Worm (Caenorhabditis elegans) whole organism, young adult: ENCODE measurements around the gene Y42H9AR.5.
A peak's percentile ranks its signal among the peaks of the same experiment; 100 is the strongest.

Experiments used
- C06A6.2 ChIP-seq: fragments of 200-800 bp; sonication (Bioruptor generic); conservative IDR thresholded peaks from 2 replicates; pipeline ENCODE4 v1.3.6; 2022; ENCODE audit warnings: missing genetic modification characterization, missing compliant biosample characterization
- F10E7.11 ChIP-seq: sonication (generic microtip); optimal IDR thresholded peaks from 2 replicates; lab custom pipeline; 2017; ENCODE audit warnings: mild to moderate bottlenecking, missing genetic modification characterization, moderate library complexity, missing compliant biosample characterization
- F33H1.4 ChIP-seq: fragments of 200-800 bp; sonication (Bioruptor generic); IDR thresholded peaks from 2 replicates; pipeline ENCODE4 v1.3.6; 2022; ENCODE audit warnings: missing genetic modification reagents, missing genetic modification characterization, missing compliant biosample characterization
- K12H6.12 ChIP-seq: fragments of 200-800 bp; sonication (Bioruptor generic); optimal IDR thresholded peaks from 2 replicates; lab custom pipeline; 2018; ENCODE audit warnings: mild to moderate bottlenecking, missing genetic modification characterization, missing compliant biosample characterization
- Y53F4B.3 ChIP-seq: fragments of 200-800 bp; sonication (Bioruptor generic); IDR thresholded peaks from 2 replicates; pipeline ENCODE4 v1.3.6; 2022; ENCODE audit warnings: missing genetic modification reagents, missing genetic modification characterization, missing compliant biosample characterization
- attf-6 ChIP-seq: fragments of 200-800 bp; sonication (Bioruptor generic); IDR thresholded peaks from 2 replicates; pipeline ENCODE4 v1.3.6; 2022; ENCODE audit warnings: missing genetic modification reagents, missing genetic modification characterization, missing compliant biosample characterization
- cebp-1 ChIP-seq, 2 experiments: fragments of 200-800 bp in 1 of 2; sonication (Bioruptor generic) in 1 of 2; sonication (generic microtip) in 1 of 2; IDR thresholded peaks in 1 of 2; optimal IDR thresholded peaks in 1 of 2; 2 replicates each; pipeline versions ENCODE4 v1.3.6 to Lab custom; 2017 to 2022; ENCODE audit warnings: missing compliant biosample characterization in 2 of 2, missing genetic modification characterization in 2 of 2, mild to moderate bottlenecking in 1 of 2, missing genetic modification reagents in 1 of 2, moderate library complexity in 1 of 2
- ceh-27 ChIP-seq: fragments of 200-800 bp; sonication (Bioruptor generic); optimal IDR thresholded peaks from 2 replicates; lab custom pipeline; 2018; ENCODE audit warnings: mild to moderate bottlenecking, missing genetic modification characterization, moderate library complexity, missing compliant biosample characterization
- ceh-79 ChIP-seq: sonication (generic microtip); optimal IDR thresholded peaks from 2 replicates; lab custom pipeline; 2017; ENCODE audit warnings: mild to moderate bottlenecking, missing genetic modification characterization, missing compliant biosample characterization
- dox-1 ChIP-seq: fragments of 200-800 bp; sonication (Bioruptor generic); IDR thresholded peaks from 2 replicates; pipeline ENCODE4 v1.3.6; 2022; ENCODE audit warnings: missing genetic modification reagents, missing genetic modification characterization, missing compliant biosample characterization
- efl-1 ChIP-seq: fragments of 150-350 bp; optimal IDR thresholded peaks from 2 replicates; lab custom pipeline; 2014; ENCODE audit warnings: missing biosample characterization, missing genetic modification reagents, missing genetic modification characterization
- egl-18 ChIP-seq: fragments of 200-800 bp; sonication (Bioruptor generic); IDR thresholded peaks from 2 replicates; pipeline ENCODE4 v1.3.6; 2022; ENCODE audit warnings: missing genetic modification reagents, missing genetic modification characterization, missing compliant biosample characterization
- egrh-3 ChIP-seq: fragments of 200-800 bp; sonication (Bioruptor generic); IDR thresholded peaks from 2 replicates; pipeline ENCODE4 v1.3.6; 2022; ENCODE audit warnings: missing genetic modification reagents, missing genetic modification characterization, missing compliant biosample characterization
- ekl-4 ChIP-seq: fragments of 200-800 bp; sonication (Bioruptor generic); IDR thresholded peaks from 2 replicates; pipeline ENCODE4 v1.3.6; 2022; ENCODE audit warnings: missing genetic modification reagents, missing genetic modification characterization, missing compliant biosample characterization
- him-1 ChIP-seq: sonication (generic microtip); optimal IDR thresholded peaks from 2 replicates; lab custom pipeline; 2016; ENCODE audit warnings: missing genotype, missing genetic modification reagents, missing genetic modification characterization, missing compliant biosample characterization
- hmg-1.2 ChIP-seq: fragments of 200-800 bp; sonication (Bioruptor generic); IDR thresholded peaks from 2 replicates; pipeline ENCODE4 v1.3.6; 2022; ENCODE audit warnings: missing genetic modification reagents, missing genetic modification characterization, missing compliant biosample characterization
- hmg-20 ChIP-seq: fragments of 200-800 bp; sonication (Bioruptor generic); IDR thresholded peaks from 2 replicates; pipeline ENCODE4 v1.3.6; 2022; ENCODE audit warnings: missing genetic modification reagents, missing genetic modification characterization, missing compliant biosample characterization
- hsf-1 ChIP-seq: fragments of 200-800 bp; sonication (Bioruptor generic); IDR thresholded peaks from 2 replicates; pipeline ENCODE4 v1.3.6; 2022; ENCODE audit warnings: missing genetic modification reagents, missing genetic modification characterization, missing compliant biosample characterization
- lag-1 ChIP-seq: fragments of 200-800 bp; sonication (Bioruptor generic); IDR thresholded peaks from 2 replicates; pipeline ENCODE4 v1.3.6; 2022; ENCODE audit warnings: missing genetic modification reagents, missing genetic modification characterization, missing compliant biosample characterization
- lin-54 ChIP-seq: fragments of 200-800 bp; sonication (Bioruptor generic); optimal IDR thresholded peaks from 2 replicates; lab custom pipeline; 2018; ENCODE audit warnings: mild to moderate bottlenecking, missing genetic modification characterization, missing compliant biosample characterization
- madf-10 ChIP-seq: sonication (generic microtip); optimal IDR thresholded peaks from 2 replicates; lab custom pipeline; 2016; ENCODE audit warnings: mild to moderate bottlenecking, missing genetic modification characterization, missing compliant biosample characterization
- mes-4 ChIP-seq: sonication (generic microtip); optimal IDR thresholded peaks from 2 replicates; lab custom pipeline; 2016; ENCODE audit warnings: missing genotype, missing genetic modification characterization, missing compliant biosample characterization
- nfyb-1 ChIP-seq: fragments of 200-800 bp; sonication (Bioruptor generic); IDR thresholded peaks from 2 replicates; pipeline ENCODE4 v1.3.6; 2022; ENCODE audit warnings: missing genetic modification reagents, missing genetic modification characterization, missing compliant biosample characterization
- nhr-80 ChIP-seq: sonication (generic microtip); optimal IDR thresholded peaks from 2 replicates; lab custom pipeline; 2016; ENCODE audit warnings: missing genetic modification characterization, missing compliant biosample characterization
- nhr-90 ChIP-seq: sonication (generic microtip); optimal IDR thresholded peaks from 2 replicates; lab custom pipeline; 2016; ENCODE audit warnings: missing genotype, mild to moderate bottlenecking, missing genetic modification characterization, missing compliant biosample characterization
- snpc-4 ChIP-seq, 5 experiments: fragments of 150-350 bp in 1 of 5; sonication (generic microtip) in 4 of 5; optimal IDR thresholded peaks; 2 replicates each; lab custom pipeline; 2014 to 2018; ENCODE audit warnings: missing genetic modification characterization in 5 of 5, missing biosample characterization in 3 of 5, antibody characterized with exemption in 2 of 5, mild to moderate bottlenecking in 2 of 5, missing compliant biosample characterization in 2 of 5, missing genotype in 2 of 5, moderate library complexity in 2 of 5, missing genetic modification reagents in 1 of 5
- zfh-2 ChIP-seq: fragments of 200-800 bp; sonication (Bioruptor generic); conservative IDR thresholded peaks from 2 replicates; pipeline ENCODE4 v1.3.6; 2022; ENCODE audit warnings: missing genetic modification reagents, missing genetic modification characterization, missing compliant biosample characterization
- ztf-18 ChIP-seq: sonication (generic microtip); optimal IDR thresholded peaks from 2 replicates; lab custom pipeline; 2016; ENCODE audit warnings: missing genotype, mild to moderate bottlenecking, missing genetic modification characterization, missing compliant biosample characterization
- ztf-26 ChIP-seq: sonication (generic microtip); optimal IDR thresholded peaks from 2 replicates; lab custom pipeline; 2017; ENCODE audit warnings: missing genetic modification characterization, missing compliant biosample characterization

Y42H9AR.5 gene

DNA sequence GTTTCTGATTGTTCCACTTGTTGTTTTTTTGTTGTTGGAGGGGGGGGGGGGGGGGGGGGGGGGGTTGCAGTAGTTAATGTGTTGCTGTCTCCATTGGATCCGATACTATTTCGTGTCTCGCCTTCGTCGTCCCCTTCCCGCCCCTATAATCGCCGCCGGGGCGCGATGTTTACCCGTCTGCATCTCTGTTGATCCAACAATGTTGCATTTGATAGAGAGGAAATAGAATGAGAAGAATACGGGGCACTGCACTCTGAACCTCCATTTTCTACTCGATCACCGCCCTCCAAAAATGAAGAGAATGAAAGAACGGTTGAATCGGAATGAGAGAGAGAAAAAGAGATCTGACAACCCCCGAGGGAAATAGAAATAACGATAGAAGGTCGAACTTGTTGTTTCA is 34.6 kb upstream of the Y42H9AR.5 start (continued):
- no peak for TF ChIP-seq lin-54
- no peak for TF ChIP-seq egl-18
- TF ChIP-seq lag-1, result no peak

DNA sequence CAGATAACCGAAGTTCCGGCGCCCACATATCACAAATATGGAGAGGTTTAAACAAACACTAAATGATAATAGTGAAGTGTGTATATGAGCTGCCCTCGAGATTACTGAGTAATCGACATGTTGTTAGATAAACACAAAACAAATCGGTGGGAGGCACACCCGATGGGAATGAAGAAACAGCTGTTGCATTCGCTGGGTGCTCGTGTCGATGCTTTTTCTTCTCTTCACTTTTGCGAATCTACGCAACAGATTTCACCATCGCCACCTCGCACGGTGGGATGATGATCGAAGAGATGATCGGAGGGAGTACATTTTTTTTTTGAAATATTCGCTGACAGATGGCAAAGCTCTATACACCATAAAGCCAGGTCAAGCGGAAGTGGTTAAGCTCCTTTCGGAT is 34.1 kb upstream of the Y42H9AR.5 start:
- TF ChIP-seq cebp-1 (GFP tag; IDR thresholded peaks at IDR 0.05; lab: Robert Waterston, UW) (no peak), cebp-1 (tag; optimal IDR thresholded peaks at IDR 0.05; lab: Kevin White, UChicago) (no peak), nhr-80 (tag; lab: Kevin White, UChicago) (no peak), K12H6.12 (no peak), ztf-26 (tag; lab: Kevin White, UChicago) (no peak), ceh-79 (tag; lab: Kevin White, UChicago) (no peak), hmg-1.2 (no peak), snpc-4 (GFP tag; optimal IDR thresholded peaks at IDR 0.05; lab: Kevin White, UChicago) (no peak), snpc-4 (tag; optimal IDR thresholded peaks at IDR 0.05; lab: Kevin White, UChicago) (no peak), efl-1 (GFP tag; lab: Kevin White, UChicago) (no peak), egrh-3 (GFP tag; lab: Robert Waterston, UW) (no peak), Y53F4B.3 (GFP tag; lab: Robert Waterston, UW) (no peak), nfyb-1 (GFP tag; lab: Robert Waterston, UW) (no peak), F10E7.11 (tag; lab: Kevin White, UChicago) (no peak), ztf-18 (tag; lab: Kevin White, UChicago) (no peak), nhr-90 (no peak), madf-10 (tag; lab: Kevin White, UChicago) (no peak)

DNA sequence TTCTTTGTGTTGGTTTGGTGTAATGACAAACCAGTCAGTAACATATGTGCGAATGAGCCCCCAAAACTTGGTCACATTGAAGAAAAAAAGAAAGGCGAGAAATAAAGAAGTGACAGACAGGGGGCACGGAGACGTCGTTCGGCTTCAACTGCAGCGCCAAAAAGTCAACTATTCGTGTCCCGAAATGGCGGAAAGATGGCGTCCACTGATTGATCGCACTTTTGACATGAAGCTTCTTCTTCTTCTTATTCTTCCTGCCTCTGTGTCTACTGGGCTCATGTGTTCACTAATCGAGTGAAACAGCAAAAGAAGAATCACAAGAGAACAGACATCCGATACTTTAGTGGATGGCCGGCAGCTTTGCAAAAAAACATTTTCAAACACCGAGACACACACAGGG is 33.2 kb upstream of the Y42H9AR.5 start:
- TF ChIP-seq attf-6 (no peak), hmg-20 (GFP tag; lab: Robert Waterston, UW) (no peak), zfh-2 (GFP tag; lab: Robert Waterston, UW) (peak; percentile 37; the same call in 1 of the 2 replicates)
- TF ChIP-seq, all 124 proteins: peak for 1

DNA sequence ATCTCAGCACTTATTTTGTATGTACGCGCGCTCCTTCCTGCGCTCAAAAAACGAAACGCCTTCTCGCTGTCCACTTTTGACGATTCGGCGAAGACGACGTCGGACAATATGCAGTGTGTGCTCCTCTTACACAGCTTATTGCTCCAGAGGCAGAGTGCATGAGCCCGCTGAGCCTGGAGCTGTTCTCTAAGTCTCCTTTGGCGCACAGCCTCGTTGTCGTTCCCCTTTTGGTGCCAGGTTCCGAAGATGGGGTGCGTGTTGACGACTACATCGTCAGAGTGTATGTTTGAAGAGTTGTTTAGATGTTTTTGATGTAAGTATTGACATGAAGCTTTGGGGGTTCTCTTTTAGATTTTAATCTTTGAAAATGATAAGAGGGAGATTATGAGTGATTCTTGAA is 32.0 kb upstream of the Y42H9AR.5 start:
- TF ChIP-seq C06A6.2 (GFP tag; lab: Robert Waterston, UW) (peak; percentile 22; the same call in 1 of the 2 replicates), ztf-18 (tag; lab: Kevin White, UChicago) (no peak), zfh-2 (GFP tag; lab: Robert Waterston, UW) (peak; percentile 63), mes-4 (tag; lab: Kevin White, UChicago) (no peak)

DNA sequence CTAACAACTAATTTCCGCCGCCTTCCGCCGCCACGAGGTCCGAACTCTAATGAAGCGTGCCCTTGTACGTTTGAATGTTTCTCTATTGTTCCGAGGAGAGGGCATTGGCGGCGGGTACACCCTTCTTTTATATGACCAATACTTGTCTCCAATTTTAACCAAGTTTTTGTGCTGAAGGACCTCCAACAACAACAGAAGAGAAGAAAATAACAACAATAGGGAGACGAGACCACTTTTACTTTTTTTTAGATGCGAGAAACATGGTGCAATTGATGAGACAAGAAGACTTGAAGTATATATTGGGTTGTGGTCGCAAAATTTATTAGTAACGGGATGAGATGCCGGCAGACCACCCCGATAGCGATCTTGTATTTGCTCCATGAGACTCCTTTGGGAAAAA is 31.4 kb upstream of the Y42H9AR.5 start:
- TF ChIP-seq him-1 (no peak), ceh-27 (GFP tag; lab: Kevin White, UChicago) (peak; percentile 64)
- TF ChIP-seq, all 124 proteins: peak for 1

DNA sequence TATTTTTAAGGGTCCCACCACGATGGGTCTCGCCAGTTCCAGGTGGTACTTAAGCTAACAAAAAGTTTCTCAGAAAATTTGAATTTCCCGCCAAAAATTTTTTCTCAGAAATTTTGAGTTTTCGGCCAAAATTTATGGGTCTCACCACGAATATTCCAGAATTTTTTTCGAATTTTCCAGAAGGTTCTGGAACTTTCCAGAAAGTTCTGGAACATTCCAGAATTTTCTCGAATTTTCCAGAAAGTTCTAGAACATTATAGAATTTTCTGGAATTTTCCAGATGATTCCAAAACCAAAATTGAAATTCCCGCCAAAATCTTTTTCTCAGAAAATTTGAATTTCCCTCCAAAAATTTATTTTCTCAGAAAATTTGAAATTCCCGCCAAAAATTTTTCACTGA is 29.6 kb upstream of the Y42H9AR.5 start:
- TF ChIP-seq hsf-1 (GFP tag; lab: Robert Waterston, UW) (peak; percentile 96), ekl-4 (GFP tag; lab: Robert Waterston, UW) (0 out of 2 replicates have a peak, but pooled peaks have one; percentile 27), F33H1.4 (GFP tag; lab: Robert Waterston, UW) (0 out of 2 replicates have a peak, but pooled peaks have one; percentile 6), dox-1 (GFP tag; lab: Robert Waterston, UW) (peak; percentile 56)
